Worm (Caenorhabditis elegans): Measurements from ENCODE around the gene sluh-7.

Gene sluh-7

ce11 chrV:10355773-10356335, at the start of gene sluh-7:
TSS of gene sluh-7 (minus strand) at chrV:10355823.
- no peak for TF ChIP-seq dao-5 (tag; optimal IDR thresholded peaks at IDR 0.05)
- TF ChIP-seq him-1 (tag; optimal IDR thresholded peaks at IDR 0.05) = peak; percentile 32
- peak; percentile 86 for TF ChIP-seq W03F9.2 (tag; optimal IDR thresholded peaks at IDR 0.05)

- no peak for TF ChIP-seq him-1 (tag; optimal IDR thresholded peaks at IDR 0.05)
- TF ChIP-seq dao-5 (tag; optimal IDR thresholded peaks at IDR 0.05) = no peak
- TF ChIP-seq W03F9.2 (tag; optimal IDR thresholded peaks at IDR 0.05) = no peak
These were observed 49.1 kb upstream of the sluh-7 start for ce11 chrV:10404701-10405100.

ce11 chrV:10402804-10403203, 47.2 kb upstream of the sluh-7 start, which contains the start of gene F15H10.8:
TSS of gene F15H10.8 (minus strand) at chrV:10402904.
- no peak for TF ChIP-seq dao-5 (tag; optimal IDR thresholded peaks at IDR 0.05)
- no peak for TF ChIP-seq him-1 (tag; optimal IDR thresholded peaks at IDR 0.05)
- no peak for TF ChIP-seq W03F9.2 (tag; optimal IDR thresholded peaks at IDR 0.05)

DNA sequence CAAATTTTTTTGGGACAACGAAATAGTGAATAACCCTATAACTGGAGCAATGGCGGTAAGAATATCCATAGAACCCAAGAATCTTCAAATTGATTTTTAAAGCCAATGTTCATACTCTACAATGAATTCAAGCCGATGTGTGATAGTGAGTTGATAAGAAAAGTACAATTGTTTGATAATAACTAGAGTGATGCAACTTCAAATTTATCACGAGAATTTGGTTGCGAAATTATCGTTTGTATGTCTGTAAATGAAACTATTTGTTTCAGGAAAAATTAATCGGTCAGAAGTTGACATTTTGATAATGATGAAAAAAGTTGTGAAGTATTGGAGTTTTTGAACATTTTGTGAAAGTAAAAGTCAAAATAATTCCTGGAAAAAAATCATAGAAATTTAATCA, 43.7 kb upstream of the sluh-7 start:
- no peak for TF ChIP-seq him-1 (tag; optimal IDR thresholded peaks at IDR 0.05)
- no peak for TF ChIP-seq W03F9.2 (tag; optimal IDR thresholded peaks at IDR 0.05)
- no peak for TF ChIP-seq dao-5 (tag; optimal IDR thresholded peaks at IDR 0.05)

DNA sequence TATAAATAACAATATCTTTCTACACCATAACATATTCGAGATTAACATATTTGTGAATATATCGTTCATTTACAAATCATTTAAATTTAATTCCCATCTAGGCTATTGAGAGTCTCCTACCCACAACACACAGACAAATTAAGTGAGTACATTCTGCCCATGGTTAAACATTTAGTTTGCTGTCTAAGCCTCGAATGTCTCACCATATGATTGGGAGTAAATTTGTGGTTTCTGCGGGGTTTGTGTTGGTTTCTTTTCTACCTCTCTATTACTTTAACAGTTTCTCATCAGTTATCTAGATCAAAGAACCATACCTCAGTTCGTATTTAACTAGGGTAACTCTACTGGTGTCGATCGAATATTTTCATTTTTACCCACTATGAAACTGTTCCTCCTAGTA, 42.8 kb upstream of the sluh-7 start, which contains the start of gene ugt-2:
Gene ugt-2, plus strand, starts transcription at position 371 of the 400 bp plus-strand sequence.
- TF ChIP-seq him-1 (tag; optimal IDR thresholded peaks at IDR 0.05) (no peak), W03F9.2 (tag; optimal IDR thresholded peaks at IDR 0.05) (no peak), dao-5 (tag; optimal IDR thresholded peaks at IDR 0.05) (no peak)

ce11 chrV:10395173-10395766, 39.6 kb upstream of the sluh-7 start, which contains the start of the genes col-151 and ugt-1:
TSS of gene col-151 (minus strand) at chrV:10395223.
TSS of gene ugt-1 (plus strand) at chrV:10395663.
- TF ChIP-seq him-1 (tag; optimal IDR thresholded peaks at IDR 0.05) = no peak
- TF ChIP-seq dao-5 (tag; optimal IDR thresholded peaks at IDR 0.05) = no peak
- TF ChIP-seq W03F9.2 (tag; optimal IDR thresholded peaks at IDR 0.05) = no peak

DNA sequence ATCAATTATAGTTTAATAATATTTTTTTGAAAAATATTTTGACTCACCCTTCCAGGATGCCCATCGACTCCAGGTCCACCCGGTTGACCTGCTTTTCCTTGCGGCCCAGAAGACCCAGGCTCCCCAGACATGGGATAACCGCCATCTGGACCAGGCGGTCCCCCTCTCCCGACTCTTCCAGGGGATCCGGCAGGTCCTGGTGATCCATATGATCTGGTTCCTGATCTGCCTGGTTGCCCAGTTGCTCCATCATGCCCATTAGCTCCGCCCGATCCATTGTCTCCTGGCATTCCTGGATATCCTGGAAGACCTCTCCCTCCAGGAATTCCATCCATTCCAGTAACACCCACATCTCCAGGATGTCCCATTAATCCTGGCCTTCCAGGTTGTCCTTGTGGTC, 38.1 kb upstream of the sluh-7 start:
- no peak for TF ChIP-seq dao-5 (tag; optimal IDR thresholded peaks at IDR 0.05)
- TF ChIP-seq W03F9.2 (tag; optimal IDR thresholded peaks at IDR 0.05) = no peak
- no peak for TF ChIP-seq him-1 (tag; optimal IDR thresholded peaks at IDR 0.05)

ce11 chrV:10388318-10388717, 32.7 kb upstream of the sluh-7 start, which contains the start of gene AC3.5:
TSS of gene AC3.5 (plus strand) at chrV:10388527.
- TF ChIP-seq dao-5 (tag; optimal IDR thresholded peaks at IDR 0.05) = no peak
- TF ChIP-seq him-1 (tag; optimal IDR thresholded peaks at IDR 0.05) = no peak

DNA sequence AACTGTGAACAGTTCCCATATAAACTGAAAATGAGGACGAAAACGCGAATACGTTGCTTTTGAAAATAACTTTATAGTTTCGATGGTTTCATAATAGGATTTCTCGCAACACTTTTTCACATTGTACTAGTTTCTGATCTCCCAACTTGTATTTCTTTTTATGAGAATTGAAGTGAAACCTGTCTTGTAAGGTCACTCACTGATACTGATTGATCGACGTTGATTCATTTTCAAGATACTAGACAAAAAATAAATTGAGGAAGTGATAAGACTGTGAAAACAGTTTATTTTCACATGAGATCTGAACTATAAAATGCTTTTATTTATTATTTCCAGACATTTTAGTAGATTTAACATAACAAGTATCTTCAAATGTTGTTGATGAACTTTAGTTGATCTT, 31.8 kb upstream of the sluh-7 start:
- TF ChIP-seq dao-5 (tag; optimal IDR thresholded peaks at IDR 0.05) = no peak
- TF ChIP-seq him-1 (tag; optimal IDR thresholded peaks at IDR 0.05) = no peak
- no peak for TF ChIP-seq W03F9.2 (tag; optimal IDR thresholded peaks at IDR 0.05)

DNA sequence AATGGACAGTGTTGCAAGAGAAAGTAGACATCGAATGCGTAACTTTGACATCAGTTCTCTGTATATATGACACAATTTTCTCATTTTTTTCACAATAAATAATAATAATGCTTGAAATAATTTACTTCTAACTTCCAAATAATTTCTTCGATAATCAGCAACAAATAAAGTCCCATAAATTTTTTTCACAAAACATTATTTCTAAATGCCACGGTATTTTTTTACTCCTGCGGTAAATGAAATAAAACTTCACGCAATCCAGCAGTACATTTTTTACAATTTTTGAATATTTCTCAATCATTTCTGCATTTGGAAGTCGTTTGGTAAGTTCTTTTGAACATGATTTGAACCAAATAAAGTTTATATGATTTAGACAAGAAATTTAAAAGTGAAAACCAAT, 28.3 kb upstream of the sluh-7 start, which contains the start of gene spe-10:
Gene spe-10, plus strand, starts transcription at position 301 of the 400 bp plus-strand sequence.
- TF ChIP-seq dao-5 (tag; optimal IDR thresholded peaks at IDR 0.05) = no peak
- TF ChIP-seq him-1 (tag; optimal IDR thresholded peaks at IDR 0.05) = no peak
- TF ChIP-seq W03F9.2 (tag; optimal IDR thresholded peaks at IDR 0.05) = no peak

ce11 chrV:10382142-10382541, 26.5 kb upstream of the sluh-7 start, which contains the start of gene pqn-2:
TSS of gene pqn-2 (plus strand) at chrV:10382442.
- TF ChIP-seq W03F9.2 (tag; optimal IDR thresholded peaks at IDR 0.05) (no peak), dao-5 (tag; optimal IDR thresholded peaks at IDR 0.05) (no peak), him-1 (tag; optimal IDR thresholded peaks at IDR 0.05) (no peak)

DNA sequence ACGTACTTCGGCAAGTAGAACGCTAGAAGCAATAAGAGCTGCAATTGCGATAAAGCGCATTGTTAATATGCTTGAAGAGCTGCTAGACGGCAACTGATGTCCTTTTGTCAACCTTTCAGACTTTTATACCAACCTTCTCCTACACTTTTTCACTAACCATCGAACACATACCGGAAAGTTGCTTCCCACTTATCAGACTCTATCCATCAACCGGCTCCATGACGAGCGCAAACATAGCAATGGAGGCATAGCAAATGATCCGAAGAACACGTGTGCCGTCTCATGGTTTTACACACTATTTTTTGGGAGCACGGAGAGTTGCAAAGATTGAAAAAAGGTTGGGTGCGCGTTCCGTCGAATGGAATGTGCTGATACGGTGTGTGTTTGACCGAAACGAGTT, 26.1 kb upstream of the sluh-7 start, which contains the start of gene abu-1:
Gene abu-1, minus strand, starts transcription at position 101 of the 400 bp plus-strand sequence.
- TF ChIP-seq dao-5 (tag; optimal IDR thresholded peaks at IDR 0.05) (no peak), him-1 (tag; optimal IDR thresholded peaks at IDR 0.05) (no peak), W03F9.2 (tag; optimal IDR thresholded peaks at IDR 0.05) (no peak)

- no peak for TF ChIP-seq him-1 (tag; optimal IDR thresholded peaks at IDR 0.05)
- TF ChIP-seq dao-5 (tag; optimal IDR thresholded peaks at IDR 0.05) = no peak
- no peak for TF ChIP-seq W03F9.2 (tag; optimal IDR thresholded peaks at IDR 0.05)
These were observed 24.1 kb upstream of the sluh-7 start for ce11 chrV:10379761-10380160.

ce11 chrV:10379293-10379692, 23.7 kb upstream of the sluh-7 start, which contains the start of gene AC3.12:
TSS of gene AC3.12 (minus strand) at chrV:10379393.
- TF ChIP-seq dao-5 (tag; optimal IDR thresholded peaks at IDR 0.05) (no peak), W03F9.2 (tag; optimal IDR thresholded peaks at IDR 0.05) (no peak), him-1 (tag; optimal IDR thresholded peaks at IDR 0.05) (no peak)

Data from whole organism, L4/young adult.